Worm (Caenorhabditis elegans) whole organism, L1 larva: ENCODE data around the gene ddx-15.

Experiments
- Y116A8C.19 ChIP-seq: sonication (generic microtip); optimal IDR thresholded peaks from 2 replicates; lab custom pipeline; 2016; ENCODE audit warnings: missing compliant biosample characterization, missing genetic modification characterization, borderline replicate concordance
- ceh-8 ChIP-seq: fragments of 200-800 bp; sonication (Bioruptor generic); optimal IDR thresholded peaks from 2 replicates; lab custom pipeline; 2018; ENCODE audit warnings: mild to moderate bottlenecking, missing genetic modification characterization, moderate library complexity, missing compliant biosample characterization
- mep-1 ChIP-seq: fragments of 150-350 bp; optimal IDR thresholded peaks from 2 replicates; lab custom pipeline; 2014; ENCODE audit warnings: missing biosample characterization, missing genetic modification characterization
- nhr-76 ChIP-seq: sonication (generic microtip); optimal IDR thresholded peaks from 2 replicates; lab custom pipeline; 2017; ENCODE audit warnings: missing biosample characterization, missing genetic modification characterization
- unc-62 ChIP-seq: fragments of 150-350 bp; optimal IDR thresholded peaks from 2 replicates; lab custom pipeline; 2014; ENCODE audit warnings: missing biosample characterization, missing genetic modification reagents, missing genetic modification characterization
- unc-86 ChIP-seq: sonication (generic microtip); optimal IDR thresholded peaks from 2 replicates; lab custom pipeline; 2016; ENCODE audit warnings: missing genetic modification characterization, missing compliant biosample characterization

- TF ChIP-seq ceh-8 (GFP tag; lab: Kevin White, UChicago) (no peak), nhr-76 (tag; lab: Kevin White, UChicago) (no peak), mep-1 (tag; lab: Kevin White, UChicago) (no peak), Y116A8C.19 (no peak), unc-86 (no peak), unc-62 (GFP tag; lab: Kevin White, UChicago) (no peak)
These were observed 44.8 kb downstream of the ddx-15 start, which contains the start of gene F09F7.5 for ce11 chrIII:5546730-5547129.
